Worm (Caenorhabditis elegans): ENCODE results near the gene C25E10.11.

The C25E10.11 gene

DNA sequence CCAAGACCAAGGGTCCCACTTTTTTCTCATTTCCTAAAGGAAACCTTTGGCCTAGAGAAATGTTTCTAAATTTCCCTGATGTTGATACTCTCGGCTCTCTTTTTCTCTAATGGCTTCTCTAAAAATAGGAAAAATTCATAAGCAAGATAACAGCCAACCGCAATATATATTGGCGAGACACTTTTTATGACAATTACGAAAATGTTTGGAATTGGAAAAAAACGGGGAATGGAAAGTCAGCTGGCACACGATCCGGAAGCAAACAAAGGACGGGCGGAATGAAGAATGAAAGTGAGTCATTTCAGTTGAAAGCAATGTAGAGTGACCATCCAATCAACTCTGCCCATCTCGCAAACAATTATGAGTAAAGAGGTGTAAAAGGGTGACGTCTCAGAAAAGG lies 22.9 kb upstream of the C25E10.11 start:
- TF ChIP-seq K12H6.12 (tag; optimal IDR thresholded peaks at IDR 0.05) (no peak), ztf-22 (GFP tag; optimal IDR thresholded peaks at IDR 0.05) (no peak), Y79H2A.3 (GFP tag; conservative IDR thresholded peaks at IDR 0.05) (no peak), gei-17 (GFP tag; optimal IDR thresholded peaks at IDR 0.05) (no peak), attf-5 (GFP tag; optimal IDR thresholded peaks at IDR 0.05) (no peak), Y53F4B.3 (GFP tag; IDR thresholded peaks at IDR 0.05) (no peak), sea-2 (GFP tag; IDR thresholded peaks at IDR 0.05) (no peak), rpc-1 (optimal IDR thresholded peaks at IDR 0.05) (no peak), rpc-1 (tag; optimal IDR thresholded peaks at IDR 0.05) (no peak), dox-1 (GFP tag; IDR thresholded peaks at IDR 0.05) (no peak), cebp-1 (GFP tag; IDR thresholded peaks at IDR 0.05) (no peak), cebp-1 (tag; optimal IDR thresholded peaks at IDR 0.05) (peak; percentile 13), egl-18 (GFP tag; IDR thresholded peaks at IDR 0.05) (no peak), pbrm-1 (GFP tag; IDR thresholded peaks at IDR 0.05) (no peak), lin-26 (GFP tag; IDR thresholded peaks at IDR 0.05) (no peak), lir-1 (GFP tag; conservative IDR thresholded peaks at IDR 0.05) (no peak), ZK185.1 (tag; optimal IDR thresholded peaks at IDR 0.05; ENCODE audit: poor library complexity, severe bottlenecking) (peak; percentile 17), F39B2.1 (GFP tag; IDR thresholded peaks at IDR 0.05) (no peak), lin-40 (tag; optimal IDR thresholded peaks at IDR 0.05) (no peak), tbx-9 (tag; optimal IDR thresholded peaks at IDR 0.05; ENCODE audit: borderline replicate concordance) (no peak), nhr-80 (tag; optimal IDR thresholded peaks at IDR 0.05) (peak; percentile 62)

DNA sequence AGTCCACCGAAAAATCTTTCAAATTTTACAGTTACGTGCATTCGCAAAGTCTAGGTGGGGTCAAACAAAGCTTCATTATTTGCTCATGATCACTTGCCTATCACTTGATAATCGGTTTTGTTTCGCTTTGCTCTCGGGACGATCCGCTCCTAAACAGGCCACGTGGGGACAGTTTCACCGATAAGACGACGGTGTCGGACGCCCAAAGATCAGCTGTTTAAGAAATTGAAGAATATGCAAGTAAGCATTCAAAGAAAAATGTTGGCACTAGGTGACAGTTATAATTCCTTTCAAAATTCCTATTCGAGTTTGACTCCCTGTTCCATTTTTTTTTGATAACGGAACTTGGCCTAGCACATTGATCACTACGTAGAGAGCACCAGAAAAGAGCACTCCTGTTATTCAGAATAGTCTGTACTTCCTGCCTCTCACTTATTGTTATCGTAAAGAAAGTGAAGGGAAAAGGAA lies 21.5 kb upstream of the C25E10.11 start:
- TF ChIP-seq egl-44 (GFP tag; IDR thresholded peaks at IDR 0.05) (peak; percentile 79), let-607 (tag; optimal IDR thresholded peaks at IDR 0.05) (peak; percentile 53 to 74), atf-7 (tag; optimal IDR thresholded peaks at IDR 0.05) (peak; percentile 88), nhr-179 (tag; optimal IDR thresholded peaks at IDR 0.05) (no peak), T26A5.8 (tag; optimal IDR thresholded peaks at IDR 0.05) (no peak), unc-130 (GFP tag; optimal IDR thresholded peaks at IDR 0.05) (no peak), B0336.3 (GFP tag; IDR thresholded peaks at IDR 0.05) (peak; percentile 72), nhr-90 (tag; optimal IDR thresholded peaks at IDR 0.05) (peak; percentile 54), let-526 (GFP tag; IDR thresholded peaks at IDR 0.05) (peak; percentile 4; the same call in 1 of the 2 replicates), Y95B8A.8 (GFP tag; IDR thresholded peaks at IDR 0.05) (0 out of 2 replicates have a peak, but pooled peaks have one; percentile 36), cebp-1 (GFP tag; IDR thresholded peaks at IDR 0.05) (peak; percentile 22; the same call in 1 of the 2 replicates), cebp-1 (tag; optimal IDR thresholded peaks at IDR 0.05) (peak; percentile 68), mcd-1 (GFP tag; IDR thresholded peaks at IDR 0.05) (0 out of 2 replicates have a peak, but pooled peaks have one; percentile 6), nfyb-1 (GFP tag; IDR thresholded peaks at IDR 0.05) (peak; percentile 60), tbp1 (GFP tag; optimal IDR thresholded peaks at IDR 0.05) (peak; percentile 31), snpc-4 (GFP tag; optimal IDR thresholded peaks at IDR 0.05) (no peak), snpc-4 (tag; optimal IDR thresholded peaks at IDR 0.05) (peak in 2 of 4 experiments; percentile 24 to 37), nhr-80 (tag; optimal IDR thresholded peaks at IDR 0.05) (peak; percentile 99), ets-4 (GFP tag; optimal IDR thresholded peaks at IDR 0.05) (peak; percentile 92), attf-5 (GFP tag; optimal IDR thresholded peaks at IDR 0.05) (peak; percentile 4), ZK185.1 (tag; optimal IDR thresholded peaks at IDR 0.05; ENCODE audit: poor library complexity, severe bottlenecking) (peak; percentile 19), hlh-26 (GFP tag; conservative IDR thresholded peaks at IDR 0.05) (no peak), pbrm-1 (GFP tag; IDR thresholded peaks at IDR 0.05) (peak; percentile 37; the same call in 1 of the 2 replicates), lin-54 (GFP tag; optimal IDR thresholded peaks at IDR 0.05) (peak; percentile 40), tlf-1 (GFP tag; optimal IDR thresholded peaks at IDR 0.05) (peak; percentile 57), gei-17 (GFP tag; optimal IDR thresholded peaks at IDR 0.05) (no peak), nfya-1 (tag; optimal IDR thresholded peaks at IDR 0.05; ENCODE audit: borderline replicate concordance, insufficient read depth) (no peak), dox-1 (GFP tag; IDR thresholded peaks at IDR 0.05) (peak; percentile 69; the same call in 1 of the 2 replicates), F57A8.1 (GFP tag; optimal IDR thresholded peaks at IDR 0.05) (no peak), zim-3 (tag; optimal IDR thresholded peaks at IDR 0.05) (no peak), ztf-3 (GFP tag; optimal IDR thresholded peaks at IDR 0.05) (no peak), ztf-22 (GFP tag; optimal IDR thresholded peaks at IDR 0.05) (peak; percentile 87), chd-7 (tag; optimal IDR thresholded peaks at IDR 0.05) (peak; percentile 47), lin-40 (tag; optimal IDR thresholded peaks at IDR 0.05) (peak; percentile 21)
